Worm (Caenorhabditis elegans): Measurements from ENCODE around the gene phf-10.

DNA sequence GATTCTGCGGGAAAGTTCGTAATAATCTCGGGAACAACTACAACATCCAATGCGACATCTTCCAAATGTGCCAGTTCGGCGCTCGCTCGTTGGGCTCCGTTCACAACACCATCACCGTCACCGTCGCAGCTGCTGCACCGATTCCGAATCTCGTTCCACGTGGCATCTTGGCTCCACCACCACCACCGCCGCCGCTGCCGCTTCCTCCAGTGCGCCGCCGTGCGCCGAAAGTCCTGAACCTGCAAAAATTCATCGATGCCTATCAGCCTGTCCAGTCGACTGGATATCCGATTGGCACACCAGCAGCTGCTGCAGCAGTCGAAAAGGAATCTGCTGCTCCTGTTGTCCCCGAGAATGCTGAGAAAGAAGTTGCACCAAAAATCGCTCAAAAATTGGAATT, 13.0 kb downstream of the phf-10 start:
- TF ChIP-seq fos-1 (tag; optimal IDR thresholded peaks at IDR 0.05) (no peak), ama-1 (optimal IDR thresholded peaks at IDR 0.05) (no peak), nfya-1 (tag; optimal IDR thresholded peaks at IDR 0.05; ENCODE audit: insufficient read depth) (no peak), skn-1 (tag; optimal IDR thresholded peaks at IDR 0.05) (no peak)

All from whole organism, L3 larva.